Worm (Caenorhabditis elegans) whole organism, L2 larva: ENCODE data around the gene chmp-7.

Source experiments
- F13H6.1 ChIP-seq: sonication (generic microtip); optimal IDR thresholded peaks from 2 replicates; lab custom pipeline; 2016; ENCODE audit warnings: missing genetic modification characterization, missing compliant biosample characterization
- aly-2 ChIP-seq: fragments of 150-350 bp; optimal IDR thresholded peaks from 2 replicates; lab custom pipeline; 2014; ENCODE audit warnings: missing biosample characterization, missing genetic modification characterization
- ama-1 ChIP-seq: fragments of 150-350 bp; optimal IDR thresholded peaks from 2 replicates; lab custom pipeline; 2018; ENCODE audit warnings: inconsistent platforms
- egl-27 ChIP-seq: sonication (generic microtip); optimal IDR thresholded peaks from 3 replicates; lab custom pipeline; 2017; ENCODE audit warnings: missing biosample characterization, missing genetic modification reagents, missing genetic modification characterization
- elt-3 ChIP-seq: sonication (generic microtip); optimal IDR thresholded peaks from 2 replicates; lab custom pipeline; 2017; ENCODE audit warnings: missing biosample characterization, missing genetic modification characterization
- lin-13 ChIP-seq: fragments of 150-350 bp; optimal IDR thresholded peaks from 2 replicates; lab custom pipeline; 2014; ENCODE audit warnings: missing biosample characterization, missing genetic modification reagents, missing genetic modification characterization
- mdl-1 ChIP-seq, 2 experiments: fragments of 150-350 bp in 1 of 2; sonication (generic microtip) in 1 of 2; optimal IDR thresholded peaks; 2 replicates each; lab custom pipeline; 2017; ENCODE audit warnings: missing biosample characterization in 2 of 2, missing genetic modification characterization in 2 of 2
- nhr-11 ChIP-seq: fragments of 150-350 bp; optimal IDR thresholded peaks from 2 replicates; lab custom pipeline; 2014; ENCODE audit warnings: missing biosample characterization, missing genetic modification characterization
- nhr-237 ChIP-seq: fragments of 150-350 bp; optimal IDR thresholded peaks from 2 replicates; lab custom pipeline; 2014; ENCODE audit warnings: missing biosample characterization, missing genetic modification characterization
- snpc-4 ChIP-seq: fragments of 150-350 bp; optimal IDR thresholded peaks from 2 replicates; lab custom pipeline; 2014; ENCODE audit warnings: missing biosample characterization, missing genetic modification characterization
- unc-39 ChIP-seq: fragments of 150-350 bp; optimal IDR thresholded peaks from 2 replicates; lab custom pipeline; 2014; ENCODE audit warnings: missing biosample characterization, missing genetic modification characterization

DNA sequence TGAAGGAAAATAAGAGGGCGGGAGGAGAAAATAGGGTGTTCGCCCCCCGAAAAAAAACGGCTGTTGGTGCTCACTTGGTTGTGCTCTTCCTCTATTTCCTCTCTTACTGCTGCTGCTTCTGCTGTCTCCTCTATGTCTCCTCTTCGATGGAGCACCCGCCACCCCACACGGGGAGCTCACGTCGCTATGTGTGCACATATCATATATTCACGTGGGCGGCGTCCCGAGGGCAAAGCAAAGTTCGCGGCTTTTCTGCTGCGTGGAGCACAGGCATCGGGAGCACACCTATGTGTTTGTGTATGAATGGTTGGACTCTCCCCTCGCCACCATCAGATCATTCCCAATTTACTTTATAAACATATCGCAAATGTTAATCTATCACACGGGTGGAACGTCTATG lies 41.4 kb upstream of the chmp-7 start:
- TF ChIP-seq F13H6.1 (tag; lab: Kevin White, UChicago) (peak; percentile 55), ama-1 (lab: Kevin White, UChicago) (no peak), nhr-11 (tag; lab: Kevin White, UChicago) (no peak), mdl-1 (tag; optimal IDR thresholded peaks at IDR 0.05; lab: Kevin White, UChicago) (peak in 1 of 2 experiments; percentile 22), nhr-237 (no peak), lin-13 (GFP tag; lab: Kevin White, UChicago) (no peak), unc-39 (no peak), snpc-4 (no peak), egl-27 (tag; lab: Kevin White, UChicago) (no peak), aly-2 (tag; lab: Kevin White, UChicago) (no peak), elt-3 (tag; lab: Kevin White, UChicago) (no peak)
